Fruit fly (Drosophila melanogaster) whole organism, embryonic: ENCODE data around the gene Glut4EF.

Source experiments
- Antp ChIP-seq: fragments of 200-800 bp; sonication (Bioruptor generic); optimal IDR thresholded peaks from 3 replicates; lab custom pipeline; 2016; ENCODE audit warnings: missing biosample characterization, missing genetic modification characterization
- BtbVII ChIP-seq: fragments of 200-800 bp; sonication (Bioruptor generic); optimal IDR thresholded peaks from 3 replicates; lab custom pipeline; 2017; ENCODE audit warnings: missing biosample characterization, mild to moderate bottlenecking, missing genetic modification characterization
- C15 ChIP-seq: fragments of 200-800 bp; sonication (Bioruptor generic); IDR thresholded peaks from 3 replicates; pipeline ENCODE4 v1.3.6; 2022; ENCODE audit warnings: missing biosample characterization, missing genetic modification characterization
- CG10147 ChIP-seq: fragments of 200-800 bp; sonication (Bioruptor generic); optimal IDR thresholded peaks from 2 replicates; lab custom pipeline; 2019; ENCODE audit warnings: missing biosample characterization, mild to moderate bottlenecking, missing genetic modification characterization, moderate library complexity
- CG11695 ChIP-seq: fragments of 200-800 bp; sonication (Bioruptor generic); IDR thresholded peaks from 3 replicates; pipeline ENCODE4 v1.3.6; 2022; ENCODE audit warnings: missing biosample characterization, missing genetic modification characterization
- CG1233 ChIP-seq: fragments of 200-800 bp; sonication (Bioruptor generic); optimal IDR thresholded peaks from 4 replicates; lab custom pipeline; 2018; ENCODE audit warnings: missing biosample characterization, mild to moderate bottlenecking, missing genetic modification characterization
- CG12744 ChIP-seq: fragments of 200-800 bp; sonication (Bioruptor generic); optimal IDR thresholded peaks from 2 replicates; lab custom pipeline; 2016; ENCODE audit warnings: missing biosample characterization, missing genetic modification characterization
- CG13894 ChIP-seq: fragments of 200-800 bp; sonication (Bioruptor generic); optimal IDR thresholded peaks from 3 replicates; lab custom pipeline; 2018; ENCODE audit warnings: missing biosample characterization, mild to moderate bottlenecking, missing genetic modification characterization, moderate library complexity
- CG14860 ChIP-seq: fragments of 200-800 bp; sonication (Bioruptor generic); IDR thresholded peaks from 3 replicates; pipeline ENCODE4 v1.3.6; 2022; ENCODE audit warnings: missing biosample characterization, missing genetic modification characterization; ENCODE audit not compliant: partially characterized antibody
- CG15514 ChIP-seq: fragments of 200-800 bp; sonication (Bioruptor generic); optimal IDR thresholded peaks from 3 replicates; lab custom pipeline; 2017; ENCODE audit warnings: missing biosample characterization, missing genetic modification characterization, mild to moderate bottlenecking, moderate library complexity, missing genetic modification reagents
- CG2199 ChIP-seq: fragments of 200-800 bp; sonication (Bioruptor generic); IDR thresholded peaks from 3 replicates; pipeline ENCODE4 v1.3.6; 2022; ENCODE audit warnings: missing biosample characterization, missing genetic modification characterization
- CG3281 ChIP-seq: fragments of 200-800 bp; sonication (Bioruptor generic); optimal IDR thresholded peaks from 3 replicates; lab custom pipeline; 2017; ENCODE audit warnings: missing biosample characterization, mild to moderate bottlenecking, missing genetic modification characterization
- CG3726 ChIP-seq: fragments of 200-800 bp; sonication (Bioruptor generic); IDR thresholded peaks from 3 replicates; pipeline ENCODE4, ENCODE4 v1.3.6; 2022; ENCODE audit warnings: missing biosample characterization, missing genetic modification characterization
- CG6813 ChIP-seq: fragments of 200-800 bp; sonication (Bioruptor generic); optimal IDR thresholded peaks from 2 replicates; lab custom pipeline; 2017; ENCODE audit warnings: missing biosample characterization, missing genetic modification characterization, mild to moderate bottlenecking, moderate library complexity, missing genetic modification reagents
- CG7928 ChIP-seq: fragments of 200-800 bp; sonication (Bioruptor generic); optimal IDR thresholded peaks from 2 replicates; lab custom pipeline; 2017; ENCODE audit warnings: missing biosample characterization, mild to moderate bottlenecking, missing genetic modification characterization
- CHES-1-like ChIP-seq: fragments of 200-800 bp; sonication (Bioruptor generic); optimal IDR thresholded peaks from 2 replicates; lab custom pipeline; 2016; ENCODE audit warnings: missing biosample characterization, missing genetic modification characterization
- Dad ChIP-seq: fragments of 200-800 bp; sonication (Bioruptor generic); optimal IDR thresholded peaks from 3 replicates; lab custom pipeline; 2016; ENCODE audit warnings: missing biosample characterization, missing genetic modification characterization
- Dek ChIP-seq: fragments of 200-800 bp; sonication (Bioruptor generic); optimal IDR thresholded peaks from 3 replicates; lab custom pipeline; 2019; ENCODE audit warnings: missing biosample characterization, mild to moderate bottlenecking, missing genetic modification characterization, moderate library complexity
- Dll ChIP-seq: fragments of 200-800 bp; sonication (Bioruptor generic); IDR thresholded peaks from 4 replicates; pipeline ENCODE4 v1.3.6; 2022; ENCODE audit warnings: missing biosample characterization, missing genetic modification characterization; ENCODE audit not compliant: partially characterized antibody
- Ets65A ChIP-seq: fragments of 200-800 bp; sonication (Bioruptor generic); peaks from one replicate; lab custom pipeline; 2016; ENCODE audit warnings: missing biosample characterization, missing genetic modification characterization
- Fer2 ChIP-seq: fragments of 200-800 bp; sonication (Bioruptor generic); optimal IDR thresholded peaks from 2 replicates; lab custom pipeline; 2018; ENCODE audit warnings: missing biosample characterization, mild to moderate bottlenecking, missing genetic modification characterization, moderate library complexity
- Gsc ChIP-seq: fragments of 200-800 bp; sonication (Bioruptor generic); IDR thresholded peaks from 2 replicates; pipeline ENCODE4 v1.3.6; 2022; ENCODE audit warnings: missing biosample characterization, missing genetic modification characterization
- H15 ChIP-seq: fragments of 200-800 bp; sonication (Bioruptor generic); IDR thresholded peaks from 3 replicates; pipeline ENCODE4 v1.3.6; 2022; ENCODE audit warnings: missing biosample characterization, missing genetic modification characterization
- HLH3B ChIP-seq: fragments of 200-800 bp; sonication (Bioruptor generic); IDR thresholded peaks from 2 replicates; pipeline ENCODE4 v1.3.6; 2022; ENCODE audit warnings: missing biosample characterization, missing genetic modification characterization
- HLH54F ChIP-seq: fragments of 200-800 bp; sonication (Bioruptor generic); optimal IDR thresholded peaks from 3 replicates; lab custom pipeline; 2016; ENCODE audit warnings: missing biosample characterization, missing genetic modification characterization
- HLHmδ ChIP-seq: fragments of 200-800 bp; sonication (Bioruptor generic); optimal IDR thresholded peaks from 2 replicates; lab custom pipeline; 2018; ENCODE audit warnings: missing biosample characterization, mild to moderate bottlenecking, missing genetic modification characterization, moderate library complexity
- Hand ChIP-seq: fragments of 200-800 bp; sonication (Bioruptor generic); optimal IDR thresholded peaks from 2 replicates; lab custom pipeline; 2017; ENCODE audit warnings: mild to moderate bottlenecking, missing biosample characterization, missing genetic modification reagents, missing genetic modification characterization
- Lim3 ChIP-seq: fragments of 200-800 bp; sonication (Bioruptor generic); IDR thresholded peaks from 2 replicates; pipeline ENCODE4 v1.3.6; 2022; ENCODE audit warnings: missing biosample characterization, missing genetic modification characterization
- Meics ChIP-seq: fragments of 200-800 bp; sonication (Bioruptor generic); optimal IDR thresholded peaks from 2 replicates; lab custom pipeline; 2017; ENCODE audit warnings: missing biosample characterization, mild to moderate bottlenecking, missing genetic modification characterization
- Oaz ChIP-seq: fragments of 200-800 bp; sonication (Bioruptor generic); IDR thresholded peaks from 2 replicates; pipeline ENCODE4 v1.3.6; 2022; ENCODE audit warnings: missing biosample characterization, missing genetic modification characterization
- Ravus ChIP-seq: fragments of 200-800 bp; sonication (Bioruptor generic); IDR thresholded peaks from 2 replicates; pipeline ENCODE4 v1.3.6; 2022; ENCODE audit warnings: missing biosample characterization, missing genetic modification characterization
- Tbp ChIP-seq: fragments of >200 bp; optimal IDR thresholded peaks from 2 replicates; lab custom pipeline; 2018; ENCODE audit warnings: missing biosample characterization, missing genetic modification characterization
- cas ChIP-seq: fragments of 200-800 bp; sonication (Bioruptor generic); IDR thresholded peaks from 2 replicates; pipeline ENCODE4 v1.3.6; 2022; ENCODE audit warnings: missing biosample characterization, missing genetic modification characterization
- ci ChIP-seq: fragments of 200-800 bp; sonication (Bioruptor generic); IDR thresholded peaks from 3 replicates; pipeline ENCODE4 v1.3.6; 2022; ENCODE audit warnings: missing biosample characterization, missing genetic modification characterization
- fu2 ChIP-seq: fragments of 200-800 bp; sonication (Bioruptor generic); optimal IDR thresholded peaks from 2 replicates; lab custom pipeline; 2016; ENCODE audit warnings: missing biosample characterization, missing genetic modification characterization
- gce ChIP-seq: fragments of 200-800 bp; sonication (Bioruptor generic); IDR thresholded peaks from 3 replicates; pipeline ENCODE4 v1.3.6; 2022; ENCODE audit warnings: missing biosample characterization, missing genetic modification characterization
- gcm2 ChIP-seq: fragments of 200-800 bp; sonication (Bioruptor generic); optimal IDR thresholded peaks from 2 replicates; lab custom pipeline; 2016; ENCODE audit warnings: missing biosample characterization, missing genetic modification characterization
- grau ChIP-seq: fragments of 200-800 bp; optimal IDR thresholded peaks from 3 replicates; lab custom pipeline; 2019; ENCODE audit warnings: missing biosample characterization, mild to moderate bottlenecking, missing genetic modification characterization, moderate library complexity
- gt ChIP-seq: fragments of 200-800 bp; sonication (Bioruptor generic); IDR thresholded peaks from 2 replicates; pipeline ENCODE4 v1.3.6; 2022; ENCODE audit warnings: missing biosample characterization, missing genetic modification characterization
- hb ChIP-seq: fragments of 200-800 bp; sonication (Bioruptor generic); IDR thresholded peaks from 3 replicates; pipeline ENCODE4 v1.3.6; 2022; ENCODE audit warnings: missing biosample characterization, missing genetic modification characterization; ENCODE audit not compliant: partially characterized antibody
- insv ChIP-seq, 2 experiments: fragments of 200-800 bp; sonication (Bioruptor generic); optimal IDR thresholded peaks; 3 replicates each; lab custom pipeline; 2016 to 2018; ENCODE audit warnings: missing biosample characterization in 2 of 2, missing genetic modification characterization in 2 of 2
- luna ChIP-seq: fragments of 200-800 bp; sonication (Bioruptor generic); optimal IDR thresholded peaks from 2 replicates; lab custom pipeline; 2016; ENCODE audit warnings: missing biosample characterization, missing genetic modification characterization
- nom ChIP-seq: fragments of 200-800 bp; sonication (Bioruptor generic); optimal IDR thresholded peaks from 2 replicates; lab custom pipeline; 2017; ENCODE audit warnings: missing biosample characterization, missing genetic modification characterization, mild to moderate bottlenecking, moderate library complexity, missing genetic modification reagents
- p53 ChIP-seq: fragments of 200-800 bp; sonication (Bioruptor generic); optimal IDR thresholded peaks from 2 replicates; lab custom pipeline; 2016; ENCODE audit warnings: missing biosample characterization, missing genetic modification characterization
- pho ChIP-seq: fragments of 200-800 bp; sonication (Bioruptor generic); optimal IDR thresholded peaks from 2 replicates; lab custom pipeline; 2016; ENCODE audit warnings: missing biosample characterization, missing genetic modification characterization
- repo ChIP-seq: fragments of 200-800 bp; sonication (Bioruptor generic); optimal IDR thresholded peaks from 2 replicates; lab custom pipeline; 2016; ENCODE audit warnings: missing biosample characterization, missing genetic modification characterization
- rib ChIP-seq: fragments of 200-800 bp; sonication (Bioruptor generic); IDR thresholded peaks from 2 replicates; pipeline ENCODE4 v1.3.6; 2022; ENCODE audit warnings: missing biosample characterization, missing genetic modification characterization
- shn ChIP-seq: fragments of 200-800 bp; sonication (Bioruptor generic); optimal IDR thresholded peaks from 3 replicates; lab custom pipeline; 2016; ENCODE audit warnings: missing biosample characterization, missing genetic modification characterization
- tio ChIP-seq: fragments of 200-800 bp; sonication (Bioruptor generic); optimal IDR thresholded peaks from 2 replicates; lab custom pipeline; 2017; ENCODE audit warnings: missing biosample characterization, missing genetic modification characterization, inconsistent platforms
- tup ChIP-seq: fragments of 200-800 bp; sonication (Bioruptor generic); optimal IDR thresholded peaks from 2 replicates; lab custom pipeline; 2016; ENCODE audit warnings: missing biosample characterization, mild to moderate bottlenecking, missing genetic modification characterization, moderate library complexity
- vfl ChIP-seq: fragments of 200-800 bp; sonication (Bioruptor generic); optimal IDR thresholded peaks from 2 replicates; lab custom pipeline; 2016; ENCODE audit warnings: missing biosample characterization, missing genetic modification characterization
- z ChIP-seq: fragments of 200-800 bp; sonication (Bioruptor generic); IDR thresholded peaks from 3 replicates; pipeline ENCODE4 v1.3.6; 2022; ENCODE audit warnings: missing biosample characterization, missing genetic modification characterization

Glut4EF gene

dm6 chr3R:9938495-9938894 is 64.0 kb downstream of the Glut4EF start (continued):
- TF ChIP-seq Antp (peak; percentile 14), Hand (GFP tag; lab: Kevin White, UChicago) (peak; percentile 45), CG3281 (GFP tag; lab: Kevin White, UChicago) (peak; percentile 50), CG10147 (GFP tag; lab: Kevin White, UChicago) (no peak), gce (GFP tag; lab: Robert Waterston, UW) (no peak), H15 (0 out of 3 replicates have a peak, but pooled peaks have one; percentile 23), CG11695 (GFP tag; lab: Robert Waterston, UW) (0 out of 3 replicates have a peak, but pooled peaks have one; percentile 23), fu2 (GFP tag; lab: Kevin White, UChicago) (no peak), CG14860 (no peak), Ravus (GFP tag; lab: Robert Waterston, UW) (no peak), Gsc (GFP tag; lab: Robert Waterston, UW) (no peak), HLH3B (GFP tag; lab: Robert Waterston, UW) (0 out of 2 replicates have a peak, but pooled peaks have one; percentile 22), cas (no peak), pho (GFP tag; lab: Kevin White, UChicago) (peak; percentile 7), Ets65A (peak; percentile 38), gcm2 (GFP tag; lab: Kevin White, UChicago) (no peak), rib (no peak), tup (no peak), Oaz (GFP tag; lab: Robert Waterston, UW) (0 out of 2 replicates have a peak, but pooled peaks have one; percentile 13), nom (GFP tag; lab: Kevin White, UChicago) (no peak), HLH54F (GFP tag; lab: Kevin White, UChicago) (peak; percentile 20), Dll (GFP tag; lab: Robert Waterston, UW) (no peak), CG3726 (GFP tag; lab: Robert Waterston, UW) (no peak), z (GFP tag; lab: Robert Waterston, UW) (no peak), Meics (peak; percentile 49), CG7928 (peak; percentile 9), CG12744 (GFP tag; lab: Kevin White, UChicago) (no peak), CHES-1-like (GFP tag; lab: Kevin White, UChicago) (peak; percentile 7), luna (GFP tag; lab: Kevin White, UChicago) (no peak), CG6813 (GFP tag; lab: Kevin White, UChicago) (peak; percentile 1), grau (tag; lab: Kevin White, UChicago) (peak; percentile 40), C15 (GFP tag; lab: Robert Waterston, UW) (no peak), Tbp (no peak), CG15514 (GFP tag; lab: Kevin White, UChicago) (peak; percentile 42), Dek (tag; lab: Kevin White, UChicago) (no peak), repo (GFP tag; lab: Kevin White, UChicago) (no peak), Dad (GFP tag; lab: Kevin White, UChicago) (no peak), p53 (GFP tag; lab: Kevin White, UChicago) (no peak), CG2199 (GFP tag; lab: Robert Waterston, UW) (no peak), shn (GFP tag; lab: Kevin White, UChicago) (no peak), vfl (GFP tag; lab: Kevin White, UChicago) (no peak), HLHmδ (no peak), gt (GFP tag; lab: Robert Waterston, UW) (no peak), insv (GFP tag; optimal IDR thresholded peaks at IDR 0.05; lab: Kevin White, UChicago) (no peak), tio (peak; percentile 12), Lim3 (no peak), CG13894 (tag; lab: Kevin White, UChicago) (peak; percentile 16), BtbVII (GFP tag; lab: Kevin White, UChicago) (no peak), Fer2 (tag; lab: Kevin White, UChicago) (no peak), hb (no peak), CG1233 (GFP tag; lab: Kevin White, UChicago) (no peak), ci (GFP tag; lab: Robert Waterston, UW) (peak; percentile 54; the same call in 1 of the 3 replicates)
